Worm (Caenorhabditis elegans) whole organism, L3 larva: ENCODE results near the gene F55F1.2.

Experiments used
- R02D3.7 ChIP-seq: fragments of 150-350 bp; optimal IDR thresholded peaks from 2 replicates; lab custom pipeline; 2014; ENCODE audit warnings: missing biosample characterization, missing genetic modification characterization
- aly-2 ChIP-seq: fragments of 150-350 bp; optimal IDR thresholded peaks from 2 replicates; lab custom pipeline; 2014; ENCODE audit warnings: missing biosample characterization, missing genetic modification characterization
- ama-1 ChIP-seq: fragments of 150-350 bp; optimal IDR thresholded peaks from 2 replicates; lab custom pipeline; 2018
- egl-27 ChIP-seq: sonication (generic microtip); optimal IDR thresholded peaks from 4 replicates; lab custom pipeline; 2017; ENCODE audit warnings: missing biosample characterization, missing genetic modification reagents, missing genetic modification characterization
- fos-1 ChIP-seq: fragments of 150-350 bp; optimal IDR thresholded peaks from 2 replicates; lab custom pipeline; 2014; ENCODE audit warnings: missing biosample characterization, missing genetic modification characterization
- nfya-1 ChIP-seq: sonication (generic microtip); optimal IDR thresholded peaks from 2 replicates; lab custom pipeline; 2017; ENCODE audit warnings: missing genetic modification characterization, mild to moderate bottlenecking, missing compliant biosample characterization, antibody characterized with exemption, moderate library complexity; ENCODE audit not compliant: insufficient read depth
- nhr-237 ChIP-seq: fragments of 150-350 bp; optimal IDR thresholded peaks from 2 replicates; lab custom pipeline; 2014; ENCODE audit warnings: missing biosample characterization, missing genetic modification characterization
- nhr-67 ChIP-seq: fragments of 150-350 bp; optimal IDR thresholded peaks from 2 replicates; lab custom pipeline; 2014; ENCODE audit warnings: missing biosample characterization, missing genetic modification characterization
- nhr-77 ChIP-seq: fragments of 150-350 bp; optimal IDR thresholded peaks from 2 replicates; lab custom pipeline; 2014; ENCODE audit warnings: missing biosample characterization, missing genetic modification characterization
- pha-4 ChIP-seq: fragments of 150-350 bp; optimal IDR thresholded peaks from 2 replicates; lab custom pipeline; 2014; ENCODE audit warnings: missing biosample characterization, missing genetic modification reagents, missing genetic modification characterization
- snpc-4 ChIP-seq: fragments of 150-350 bp; optimal IDR thresholded peaks from 2 replicates; lab custom pipeline; 2014; ENCODE audit warnings: missing biosample characterization, missing genetic modification characterization
- unc-39 ChIP-seq: sonication (generic microtip); optimal IDR thresholded peaks from 4 replicates; lab custom pipeline; 2017; ENCODE audit warnings: missing biosample characterization, missing genetic modification characterization

ce11 chrX:2793527-2793926 lies 23.7 kb upstream of the F55F1.2 start:
- TF ChIP-seq nhr-77 = no peak
- no peak for TF ChIP-seq nhr-237 (tag; lab: Kevin White, UChicago)
- no peak for TF ChIP-seq nfya-1 (tag; lab: Kevin White, UChicago)
- TF ChIP-seq aly-2 (tag; lab: Kevin White, UChicago) = no peak
- no peak for TF ChIP-seq unc-39 (tag; lab: Kevin White, UChicago)
- no peak for TF ChIP-seq nhr-67 (tag; lab: Kevin White, UChicago)
- no peak for TF ChIP-seq pha-4 (tag; lab: Kevin White, UChicago)
- no peak for TF ChIP-seq egl-27 (tag; lab: Kevin White, UChicago)
- TF ChIP-seq R02D3.7 = no peak
- no peak for TF ChIP-seq snpc-4
- TF ChIP-seq ama-1 (lab: Kevin White, UChicago) = no peak
- no peak for TF ChIP-seq fos-1 (tag; lab: Kevin White, UChicago)
